Worm (Caenorhabditis elegans) whole organism, L1 larva: ENCODE measurements around the gene dyf-18.

Experiments
- C04F5.9 ChIP-seq: sonication (generic microtip); optimal IDR thresholded peaks from 2 replicates; lab custom pipeline; 2016; ENCODE audit warnings: missing genetic modification characterization, missing compliant biosample characterization
- C34B4.2 ChIP-seq: sonication (generic microtip); optimal IDR thresholded peaks from 2 replicates; lab custom pipeline; 2017; ENCODE audit warnings: mild to moderate bottlenecking, missing genetic modification characterization, missing compliant biosample characterization
- F16B12.6 ChIP-seq: fragments of 150-350 bp; optimal IDR thresholded peaks from 2 replicates; lab custom pipeline; 2014; ENCODE audit warnings: missing biosample characterization, missing genetic modification characterization
- Y116A8C.19 ChIP-seq: sonication (generic microtip); optimal IDR thresholded peaks from 2 replicates; lab custom pipeline; 2016; ENCODE audit warnings: missing compliant biosample characterization, missing genetic modification characterization, borderline replicate concordance
- aha-1 ChIP-seq: fragments of 150-350 bp; optimal IDR thresholded peaks from 2 replicates; lab custom pipeline; 2014; ENCODE audit warnings: missing biosample characterization, missing genetic modification characterization
- alr-1 ChIP-seq: fragments of 200-800 bp; sonication (Bioruptor generic); optimal IDR thresholded peaks from 2 replicates; lab custom pipeline; 2018; ENCODE audit warnings: borderline replicate concordance, mild to moderate bottlenecking, missing genetic modification characterization, missing compliant biosample characterization
- aly-2 ChIP-seq: fragments of 150-350 bp; optimal IDR thresholded peaks from 2 replicates; lab custom pipeline; 2014; ENCODE audit warnings: missing biosample characterization, missing genetic modification characterization
- ama-1 ChIP-seq: fragments of 150-350 bp; optimal IDR thresholded peaks from 2 replicates; lab custom pipeline; 2014
- blmp-1 ChIP-seq: fragments of 150-350 bp; optimal IDR thresholded peaks from 2 replicates; lab custom pipeline; 2014; ENCODE audit warnings: missing biosample characterization, missing genetic modification characterization
- ceh-63 ChIP-seq: fragments of 200-800 bp; sonication (Bioruptor generic); optimal IDR thresholded peaks from 2 replicates; lab custom pipeline; 2018; ENCODE audit warnings: mild to moderate bottlenecking, missing genetic modification characterization, missing compliant biosample characterization
- ceh-90 ChIP-seq: sonication (generic microtip); optimal IDR thresholded peaks from 2 replicates; lab custom pipeline; 2016; ENCODE audit warnings: missing genetic modification characterization, missing compliant biosample characterization
- ces-1 ChIP-seq: fragments of 150-350 bp; optimal IDR thresholded peaks from 2 replicates; lab custom pipeline; 2014; ENCODE audit warnings: missing biosample characterization, missing genetic modification reagents, missing genetic modification characterization
- efl-3 ChIP-seq: fragments of 200-800 bp; sonication (Bioruptor generic); optimal IDR thresholded peaks from 2 replicates; lab custom pipeline; 2018; ENCODE audit warnings: mild to moderate bottlenecking, missing genetic modification characterization, missing compliant biosample characterization
- egl-27 ChIP-seq, 2 experiments: fragments of 150-350 bp in 1 of 2; sonication (generic microtip); optimal IDR thresholded peaks; 3 replicates each; lab custom pipeline; 2017 to 2018; ENCODE audit warnings: missing biosample characterization in 2 of 2, missing genetic modification characterization in 2 of 2, missing genetic modification reagents in 2 of 2
- fkh-10 ChIP-seq: sonication (generic microtip); optimal IDR thresholded peaks from 2 replicates; lab custom pipeline; 2017; ENCODE audit warnings: missing biosample characterization, missing genetic modification reagents, missing genetic modification characterization
- fkh-4 ChIP-seq: sonication (generic microtip); optimal IDR thresholded peaks from 2 replicates; lab custom pipeline; 2016; ENCODE audit warnings: missing compliant biosample characterization, missing genetic modification characterization, borderline replicate concordance
- fkh-8 ChIP-seq: sonication (generic microtip); optimal IDR thresholded peaks from 2 replicates; lab custom pipeline; 2016; ENCODE audit warnings: mild to moderate bottlenecking, missing genetic modification characterization, missing compliant biosample characterization
- fos-1 ChIP-seq: fragments of 150-350 bp; optimal IDR thresholded peaks from 2 replicates; lab custom pipeline; 2014; ENCODE audit warnings: missing biosample characterization, missing genetic modification characterization
- hlh-17 ChIP-seq: fragments of 200-800 bp; sonication (Bioruptor generic); optimal IDR thresholded peaks from 2 replicates; lab custom pipeline; 2018; ENCODE audit warnings: missing genetic modification characterization, mild to moderate bottlenecking, missing compliant biosample characterization, moderate library complexity, borderline replicate concordance
- hlh-4 ChIP-seq: sonication (generic microtip); optimal IDR thresholded peaks from 2 replicates; lab custom pipeline; 2016; ENCODE audit warnings: mild to moderate bottlenecking, missing genetic modification characterization, missing compliant biosample characterization
- irx-1 ChIP-seq: sonication (generic microtip); optimal IDR thresholded peaks from 2 replicates; lab custom pipeline; 2016; ENCODE audit warnings: missing genetic modification characterization, missing compliant biosample characterization
- isw-1 ChIP-seq: fragments of 200-800 bp; sonication (Bioruptor generic); IDR thresholded peaks from 2 replicates; pipeline ENCODE4 v1.3.6; 2022; ENCODE audit warnings: missing genetic modification characterization, missing compliant biosample characterization
- jun-1 ChIP-seq: fragments of 150-350 bp; optimal IDR thresholded peaks from 2 replicates; lab custom pipeline; 2014; ENCODE audit warnings: missing biosample characterization, missing genetic modification reagents, missing genetic modification characterization
- lin-15B ChIP-seq: fragments of 150-350 bp; sonication (generic microtip); optimal IDR thresholded peaks from 3 replicates; lab custom pipeline; 2014; ENCODE audit warnings: missing biosample characterization, missing genetic modification characterization
- lsy-2 ChIP-seq, 2 experiments: fragments of 150-350 bp; optimal IDR thresholded peaks; 2 replicates each; lab custom pipeline; 2014; ENCODE audit warnings: missing biosample characterization in 2 of 2, missing genetic modification characterization in 2 of 2
- mab-9 ChIP-seq: fragments of 200-800 bp; sonication (Bioruptor generic); IDR thresholded peaks from 2 replicates; pipeline ENCODE4 v1.3.6; 2022; ENCODE audit warnings: missing genetic modification reagents, missing genetic modification characterization, missing compliant biosample characterization
- mdl-1 ChIP-seq, 2 experiments: fragments of 150-350 bp; optimal IDR thresholded peaks; 2 replicates each; lab custom pipeline; 2014 to 2017; ENCODE audit warnings: missing biosample characterization in 2 of 2, missing genetic modification characterization in 2 of 2, inconsistent platforms in 1 of 2
- mef-2 ChIP-seq: fragments of 150-350 bp; optimal IDR thresholded peaks from 2 replicates; lab custom pipeline; 2014; ENCODE audit warnings: missing biosample characterization, missing genetic modification characterization
- mep-1 ChIP-seq: fragments of 150-350 bp; optimal IDR thresholded peaks from 2 replicates; lab custom pipeline; 2014; ENCODE audit warnings: missing biosample characterization, missing genetic modification characterization
- nhr-19 ChIP-seq: fragments of 200-800 bp; sonication (Bioruptor generic); conservative IDR thresholded peaks from 2 replicates; pipeline ENCODE4 v1.3.6; 2022; ENCODE audit warnings: missing genetic modification characterization, missing compliant biosample characterization
- nhr-237 ChIP-seq: fragments of 150-350 bp; optimal IDR thresholded peaks from 2 replicates; lab custom pipeline; 2014; ENCODE audit warnings: missing biosample characterization, missing genetic modification characterization
- nhr-28 ChIP-seq: fragments of 150-350 bp; optimal IDR thresholded peaks from 2 replicates; lab custom pipeline; 2014; ENCODE audit warnings: missing biosample characterization, missing genetic modification characterization
- nhr-47 ChIP-seq: sonication (generic microtip); optimal IDR thresholded peaks from 2 replicates; lab custom pipeline; 2016; ENCODE audit warnings: mild to moderate bottlenecking, missing genetic modification characterization, moderate library complexity, missing compliant biosample characterization
- nhr-76 ChIP-seq: sonication (generic microtip); optimal IDR thresholded peaks from 2 replicates; lab custom pipeline; 2017; ENCODE audit warnings: missing biosample characterization, missing genetic modification characterization
- nhr-77 ChIP-seq: fragments of 150-350 bp; optimal IDR thresholded peaks from 2 replicates; lab custom pipeline; 2014; ENCODE audit warnings: missing biosample characterization, missing genetic modification characterization
- nhr-84 ChIP-seq: sonication (generic microtip); optimal IDR thresholded peaks from 2 replicates; lab custom pipeline; 2017; ENCODE audit warnings: missing biosample characterization, missing genetic modification characterization
- pqm-1 ChIP-seq: sonication (generic microtip); optimal IDR thresholded peaks from 3 replicates; lab custom pipeline; 2017; ENCODE audit warnings: missing biosample characterization, missing genetic modification characterization
- snpc-4 ChIP-seq: fragments of 150-350 bp; optimal IDR thresholded peaks from 2 replicates; lab custom pipeline; 2014; ENCODE audit warnings: missing biosample characterization, missing genetic modification characterization
- snu-23 ChIP-seq: sonication (generic microtip); optimal IDR thresholded peaks from 2 replicates; lab custom pipeline; 2016; ENCODE audit warnings: missing genetic modification characterization, missing compliant biosample characterization
- sox-4 ChIP-seq: sonication (generic microtip); optimal IDR thresholded peaks from 2 replicates; lab custom pipeline; 2016; ENCODE audit warnings: missing genetic modification characterization, missing compliant biosample characterization
- sptf-1 ChIP-seq: fragments of 150-350 bp; optimal IDR thresholded peaks from 2 replicates; lab custom pipeline; 2014; ENCODE audit warnings: missing biosample characterization, missing genetic modification characterization
- sup-37 ChIP-seq: fragments of 200-800 bp; sonication (Bioruptor generic); optimal IDR thresholded peaks from 2 replicates; lab custom pipeline; 2018; ENCODE audit warnings: mild to moderate bottlenecking, missing genetic modification characterization, missing compliant biosample characterization
- swsn-7 ChIP-seq: sonication (generic microtip); optimal IDR thresholded peaks from 2 replicates; lab custom pipeline; 2016; ENCODE audit warnings: missing genetic modification characterization, missing compliant biosample characterization
- tlp-1 ChIP-seq: fragments of 150-350 bp; optimal IDR thresholded peaks from 2 replicates; lab custom pipeline; 2014; ENCODE audit warnings: missing biosample characterization, missing genetic modification characterization
- unc-130 ChIP-seq: fragments of 150-350 bp; optimal IDR thresholded peaks from 2 replicates; lab custom pipeline; 2017; ENCODE audit warnings: missing biosample characterization, missing genetic modification characterization, inconsistent platforms
- unc-30 ChIP-seq: sonication (generic microtip); optimal IDR thresholded peaks from 2 replicates; lab custom pipeline; 2017; ENCODE audit warnings: missing biosample characterization, missing genetic modification characterization
- unc-98 ChIP-seq: fragments of 200-800 bp; sonication (Bioruptor generic); IDR thresholded peaks from 2 replicates; pipeline ENCODE4 v1.3.6; 2022; ENCODE audit warnings: missing genetic modification characterization, missing compliant biosample characterization
- vab-15 ChIP-seq: sonication (generic microtip); optimal IDR thresholded peaks from 2 replicates; lab custom pipeline; 2017; ENCODE audit warnings: missing genotype, mild to moderate bottlenecking, missing genetic modification characterization, missing compliant biosample characterization
- xbp-1 ChIP-seq: sonication (generic microtip); optimal IDR thresholded peaks from 2 replicates; lab custom pipeline; 2016; ENCODE audit warnings: missing genetic modification characterization, missing compliant biosample characterization
- ztf-11 ChIP-seq, 2 experiments: sonication (generic microtip); optimal IDR thresholded peaks; 2 replicates each; lab custom pipeline; 2016 to 2017; ENCODE audit warnings: missing genetic modification characterization in 2 of 2, missing biosample characterization in 1 of 2, missing compliant biosample characterization in 1 of 2

dyf-18 gene

DNA sequence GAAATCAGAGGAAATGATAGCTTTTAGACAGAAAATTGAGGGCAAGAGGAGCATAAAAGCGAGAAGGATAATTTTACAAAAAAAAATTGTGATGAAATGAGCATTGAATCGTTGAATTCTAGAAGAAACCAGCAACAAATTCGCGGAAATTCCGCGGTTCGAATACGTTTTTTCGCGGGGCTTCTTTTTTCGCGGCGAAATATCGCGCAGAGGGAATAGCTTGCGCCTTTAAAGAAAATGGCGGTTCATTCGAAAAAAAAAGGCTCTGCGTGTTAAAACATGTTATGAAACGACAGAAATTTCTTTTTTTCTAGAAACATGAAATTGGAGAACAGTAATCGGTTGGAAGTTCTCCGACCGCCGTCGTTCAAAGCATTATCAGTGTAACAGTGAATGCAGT lies 21.5 kb upstream of the dyf-18 start (continued):
- TF ChIP-seq mep-1 (tag; lab: Kevin White, UChicago) (peak; percentile 35), nhr-19 (GFP tag; lab: Robert Waterston, UW) (peak; percentile 48), C04F5.9 (tag; lab: Kevin White, UChicago) (no peak), egl-27 (tag; optimal IDR thresholded peaks at IDR 0.05; lab: Kevin White, UChicago) (no peak), mef-2 (tag; lab: Kevin White, UChicago) (no peak), sox-4 (tag; lab: Kevin White, UChicago) (no peak), aha-1 (tag; lab: Kevin White, UChicago) (no peak)

DNA sequence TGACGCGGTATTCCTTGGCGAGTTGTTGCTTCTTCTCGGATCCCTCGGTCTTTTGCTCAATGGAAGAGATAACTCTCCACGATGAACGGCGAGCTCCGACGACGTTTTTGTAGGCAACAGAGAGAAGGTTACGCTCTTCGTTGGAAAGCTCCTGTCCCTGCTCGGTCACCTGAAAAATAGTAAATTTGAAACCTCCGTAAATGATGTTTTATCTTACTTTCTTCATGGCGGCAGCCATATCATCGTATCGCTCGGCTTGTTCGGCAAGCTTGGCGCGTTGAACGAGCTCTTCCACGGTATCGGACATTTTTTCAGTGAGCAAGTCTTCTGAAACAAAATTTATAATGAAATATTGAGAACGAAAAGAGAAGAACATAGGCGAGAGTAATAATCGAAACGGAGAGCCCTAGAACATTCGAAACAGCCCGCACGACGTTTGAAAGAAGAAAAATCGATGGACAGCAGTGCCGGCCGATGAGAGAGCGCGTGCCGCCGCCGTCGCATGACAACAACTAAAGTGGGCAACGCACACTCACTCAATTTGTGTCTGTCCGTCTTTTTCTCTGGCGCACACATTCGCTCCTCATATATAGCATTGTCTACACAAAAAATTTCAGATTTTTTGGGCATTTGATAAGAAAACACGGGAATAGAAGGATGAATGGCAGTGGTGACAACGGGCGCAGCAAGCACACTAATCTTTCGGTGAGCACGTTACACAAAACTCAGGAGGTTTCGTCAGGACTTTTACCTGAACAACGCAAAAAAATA lies 20.8 kb upstream of the dyf-18 start, which contains the start of the genes par-5 and M117.3:
Gene par-5 (minus strand): TSS at position 334 of the 771 bp plus-strand sequence.
Gene M117.3 (plus strand): TSS at position 616 of the 771 bp plus-strand sequence.
- no peak for TF ChIP-seq ces-1 (GFP tag; lab: Kevin White, UChicago)
- TF ChIP-seq pqm-1, result no peak
- no peak for TF ChIP-seq aha-1 (tag; lab: Kevin White, UChicago)
- peak; percentile 44 for TF ChIP-seq jun-1 (tag; lab: Kevin White, UChicago)
- TF ChIP-seq fkh-8 (tag; lab: Kevin White, UChicago), result peak; percentile 94
- TF ChIP-seq lin-15B, result no peak
- peak; percentile 46 for TF ChIP-seq nhr-19 (GFP tag; lab: Robert Waterston, UW)
- no peak for TF ChIP-seq fkh-4 (tag; lab: Kevin White, UChicago)
- TF ChIP-seq unc-30 (tag; lab: Kevin White, UChicago), result no peak
- peak; percentile 84 for TF ChIP-seq snu-23
- no peak for TF ChIP-seq hlh-4 (tag; lab: Kevin White, UChicago)
- no peak for TF ChIP-seq nhr-84 (tag; lab: Kevin White, UChicago)
- TF ChIP-seq unc-98 (GFP tag; lab: Robert Waterston, UW), result no peak
- no peak for TF ChIP-seq aly-2 (tag; lab: Kevin White, UChicago)
- TF ChIP-seq hlh-17 (GFP tag; lab: Kevin White, UChicago), result no peak
- TF ChIP-seq ceh-90, result no peak
- TF ChIP-seq mab-9 (GFP tag; lab: Robert Waterston, UW), result peak; percentile 66; the same call in 1 of the 2 replicates
- no peak for TF ChIP-seq alr-1 (tag; lab: Kevin White, UChicago)
- no peak for TF ChIP-seq F16B12.6
- no peak for TF ChIP-seq ama-1 (lab: Kevin White, UChicago)
- no peak for TF ChIP-seq sox-4 (tag; lab: Kevin White, UChicago)
- TF ChIP-seq irx-1 (tag; lab: Kevin White, UChicago), result peak; percentile 31
- no peak for TF ChIP-seq nhr-237 (tag; lab: Kevin White, UChicago)
- TF ChIP-seq nhr-47 (tag; lab: Kevin White, UChicago), result peak; percentile 79
- TF ChIP-seq mdl-1 (tag; optimal IDR thresholded peaks at IDR 0.05; lab: Kevin White, UChicago), result peak in 1 of 2 experiments; percentile 88
- no peak for TF ChIP-seq efl-3
- TF ChIP-seq ztf-11 (tag; optimal IDR thresholded peaks at IDR 0.05; lab: Kevin White, UChicago), result peak in 1 of 2 experiments; percentile 34
- no peak for TF ChIP-seq vab-15 (tag; lab: Kevin White, UChicago)
- TF ChIP-seq C34B4.2, result no peak
- TF ChIP-seq sptf-1 (tag; lab: Kevin White, UChicago), result no peak
- peak; percentile 59 for TF ChIP-seq fos-1 (tag; lab: Kevin White, UChicago)
- TF ChIP-seq fkh-10 (GFP tag; lab: Kevin White, UChicago), result peak; percentile 70
- TF ChIP-seq snpc-4, result no peak
- TF ChIP-seq swsn-7 (tag; lab: Kevin White, UChicago), result peak; percentile 72
- peak; percentile 74 for TF ChIP-seq isw-1 (GFP tag; lab: Robert Waterston, UW)
- no peak for TF ChIP-seq nhr-76
- no peak for TF ChIP-seq sup-37 (GFP tag; lab: Kevin White, UChicago)
- TF ChIP-seq xbp-1 (tag; lab: Kevin White, UChicago), result peak; percentile 54
- TF ChIP-seq lsy-2 (tag; optimal IDR thresholded peaks at IDR 0.05; lab: Kevin White, UChicago), result peak; percentile 42 to 76
- peak; percentile 28 for TF ChIP-seq unc-130 (tag; lab: Kevin White, UChicago)
- TF ChIP-seq mef-2 (tag; lab: Kevin White, UChicago), result peak; percentile 0
- no peak for TF ChIP-seq nhr-77 (tag; lab: Kevin White, UChicago)
- no peak for TF ChIP-seq ceh-63 (GFP tag; lab: Kevin White, UChicago)
- no peak for TF ChIP-seq tlp-1 (tag; lab: Kevin White, UChicago)
- TF ChIP-seq nhr-28 (tag; lab: Kevin White, UChicago), result no peak
- no peak for TF ChIP-seq blmp-1
- TF ChIP-seq Y116A8C.19 (tag; lab: Kevin White, UChicago), result no peak
